Worm (Caenorhabditis elegans) whole organism, late embryonic: ENCODE results near the gene cts-1.

ENCODE experiments used
- C38D4.7 ChIP-seq: fragments of 200-800 bp; sonication (Bioruptor generic); optimal IDR thresholded peaks from 2 replicates; lab custom pipeline; 2018; ENCODE audit warnings: mild to moderate bottlenecking, missing genetic modification characterization, moderate library complexity, missing compliant biosample characterization
- T23F11.4 ChIP-seq: fragments of 200-800 bp; sonication (Bioruptor generic); optimal IDR thresholded peaks from 2 replicates; lab custom pipeline; 2018; ENCODE audit warnings: mild to moderate bottlenecking, missing genetic modification characterization, missing compliant biosample characterization
- Y22D7AL.16 ChIP-seq: sonication (generic microtip); optimal IDR thresholded peaks from 2 replicates; lab custom pipeline; 2016; ENCODE audit warnings: missing genetic modification characterization, missing compliant biosample characterization
- ceh-14 ChIP-seq: sonication (generic microtip); optimal IDR thresholded peaks from 2 replicates; lab custom pipeline; 2016; ENCODE audit warnings: missing genotype, missing genetic modification characterization, missing compliant biosample characterization
- ceh-18 ChIP-seq: sonication (generic microtip); optimal IDR thresholded peaks from 2 replicates; lab custom pipeline; 2016; ENCODE audit warnings: missing genetic modification characterization, missing compliant biosample characterization
- ceh-19 ChIP-seq: fragments of 200-800 bp; sonication (Bioruptor generic); optimal IDR thresholded peaks from 2 replicates; lab custom pipeline; 2018; ENCODE audit warnings: mild to moderate bottlenecking, missing genetic modification characterization, missing compliant biosample characterization
- ceh-22 ChIP-seq: sonication (generic microtip); optimal IDR thresholded peaks from 2 replicates; lab custom pipeline; 2017; ENCODE audit warnings: missing biosample characterization, missing genetic modification characterization
- ceh-6 ChIP-seq: fragments of 200-800 bp; sonication (Bioruptor generic); optimal IDR thresholded peaks from 2 replicates; lab custom pipeline; 2018; ENCODE audit warnings: mild to moderate bottlenecking, missing genetic modification characterization, missing compliant biosample characterization
- che-1 ChIP-seq: sonication (generic microtip); optimal IDR thresholded peaks from 2 replicates; lab custom pipeline; 2016; ENCODE audit warnings: mild to moderate bottlenecking, missing genetic modification characterization, missing compliant biosample characterization
- elt-2 ChIP-seq: sonication (generic microtip); optimal IDR thresholded peaks from 2 replicates; lab custom pipeline; 2016; ENCODE audit warnings: missing genetic modification reagents, missing genetic modification characterization, missing compliant biosample characterization
- elt-4 ChIP-seq: sonication (generic microtip); optimal IDR thresholded peaks from 2 replicates; lab custom pipeline; 2016; ENCODE audit warnings: missing genetic modification characterization, missing compliant biosample characterization
- ets-4 ChIP-seq: sonication (generic microtip); optimal IDR thresholded peaks from 2 replicates; lab custom pipeline; 2016; ENCODE audit warnings: missing genetic modification characterization, missing compliant biosample characterization
- eyg-1 ChIP-seq: sonication (generic microtip); optimal IDR thresholded peaks from 2 replicates; lab custom pipeline; 2016; ENCODE audit warnings: missing genotype, missing genetic modification characterization, missing compliant biosample characterization
- fkh-10 ChIP-seq: fragments of 150-350 bp; optimal IDR thresholded peaks from 2 replicates; lab custom pipeline; 2014; ENCODE audit warnings: missing biosample characterization, missing genetic modification reagents, missing genetic modification characterization
- fkh-6 ChIP-seq: sonication (generic microtip); optimal IDR thresholded peaks from 2 replicates; lab custom pipeline; 2016; ENCODE audit warnings: missing genetic modification characterization, missing compliant biosample characterization
- hlh-13 ChIP-seq: fragments of 200-800 bp; sonication (Bioruptor generic); optimal IDR thresholded peaks from 2 replicates; lab custom pipeline; 2018; ENCODE audit warnings: mild to moderate bottlenecking, missing genetic modification characterization, missing compliant biosample characterization
- hlh-15 ChIP-seq: sonication (generic microtip); optimal IDR thresholded peaks from 2 replicates; lab custom pipeline; 2016; ENCODE audit warnings: missing genetic modification characterization, missing compliant biosample characterization
- hlh-6 ChIP-seq: sonication (generic microtip); optimal IDR thresholded peaks from 2 replicates; lab custom pipeline; 2016; ENCODE audit warnings: missing genotype, missing genetic modification characterization, missing compliant biosample characterization
- hlh-8 ChIP-seq: sonication (generic microtip); optimal IDR thresholded peaks from 2 replicates; lab custom pipeline; 2016; ENCODE audit warnings: missing genotype, missing genetic modification characterization, missing compliant biosample characterization
- nfya-1 ChIP-seq: sonication (generic microtip); optimal IDR thresholded peaks from 2 replicates; lab custom pipeline; 2017; ENCODE audit warnings: missing genetic modification characterization, mild to moderate bottlenecking, missing compliant biosample characterization, antibody characterized with exemption, moderate library complexity
- nhr-232 ChIP-seq: sonication (generic microtip); optimal IDR thresholded peaks from 2 replicates; lab custom pipeline; 2016; ENCODE audit warnings: missing genetic modification characterization, missing compliant biosample characterization
- npax-4 ChIP-seq: sonication (generic microtip); optimal IDR thresholded peaks from 2 replicates; lab custom pipeline; 2016; ENCODE audit warnings: missing genetic modification characterization, missing compliant biosample characterization
- odd-2 ChIP-seq: sonication (generic microtip); optimal IDR thresholded peaks from 2 replicates; lab custom pipeline; 2017; ENCODE audit warnings: antibody characterized with exemption, mild to moderate bottlenecking, missing genetic modification characterization, missing compliant biosample characterization
- pat-9 ChIP-seq: fragments of 200-800 bp; sonication (Bioruptor generic); optimal IDR thresholded peaks from 2 replicates; lab custom pipeline; 2018; ENCODE audit warnings: mild to moderate bottlenecking, missing genetic modification characterization, moderate library complexity, missing compliant biosample characterization
- pha-4 ChIP-seq: fragments of 150-350 bp; optimal IDR thresholded peaks from 2 replicates; lab custom pipeline; 2018; ENCODE audit warnings: missing biosample characterization, missing genetic modification reagents, missing genetic modification characterization
- ref-2 ChIP-seq: sonication (generic microtip); optimal IDR thresholded peaks from 2 replicates; lab custom pipeline; 2016; ENCODE audit warnings: missing genetic modification characterization, missing compliant biosample characterization
- sox-4 ChIP-seq: sonication (generic microtip); optimal IDR thresholded peaks from 2 replicates; lab custom pipeline; 2017; ENCODE audit warnings: mild to moderate bottlenecking, missing genetic modification characterization, inconsistent platforms, missing compliant biosample characterization
- ttx-3 ChIP-seq: sonication (generic microtip); optimal IDR thresholded peaks from 2 replicates; lab custom pipeline; 2016; ENCODE audit warnings: missing genetic modification reagents, missing genetic modification characterization, missing compliant biosample characterization
- unc-42 ChIP-seq: sonication (generic microtip); optimal IDR thresholded peaks from 2 replicates; lab custom pipeline; 2016; ENCODE audit warnings: missing genotype, missing genetic modification characterization, missing compliant biosample characterization
- zip-5 ChIP-seq: sonication (generic microtip); optimal IDR thresholded peaks from 2 replicates; lab custom pipeline; 2016; ENCODE audit warnings: missing genetic modification characterization, missing compliant biosample characterization

The cts-1 gene

ce11 chrIII:10196796-10197195, 19.6 kb downstream of the cts-1 start:
- TF ChIP-seq sox-4 (tag; lab: Kevin White, UChicago), result no peak
- peak; percentile 82 for TF ChIP-seq elt-2 (tag; lab: Kevin White, UChicago)

ce11 chrIII:10195911-10196310, 20.5 kb downstream of the cts-1 start:
- TF ChIP-seq fkh-6 (tag; lab: Kevin White, UChicago), result no peak
- no peak for TF ChIP-seq zip-5 (tag; lab: Kevin White, UChicago)
- TF ChIP-seq pat-9 (tag; lab: Kevin White, UChicago), result no peak
- TF ChIP-seq ceh-14 (tag; lab: Kevin White, UChicago), result no peak
- no peak for TF ChIP-seq Y22D7AL.16 (tag; lab: Kevin White, UChicago)
- TF ChIP-seq che-1, result no peak
- TF ChIP-seq hlh-13 (GFP tag; lab: Kevin White, UChicago), result no peak
- TF ChIP-seq odd-2, result no peak
- no peak for TF ChIP-seq ceh-22 (tag; lab: Kevin White, UChicago)
- TF ChIP-seq, all 69 proteins: peak for 0

- peak; percentile 48 for TF ChIP-seq nfya-1 (tag; lab: Kevin White, UChicago)
- TF ChIP-seq eyg-1 (tag; lab: Kevin White, UChicago), result no peak
- no peak for TF ChIP-seq hlh-6 (tag; lab: Kevin White, UChicago)
Observed at ce11 chrIII:10194569-10194968, 21.9 kb downstream of the cts-1 start.

- TF ChIP-seq npax-4 (tag; lab: Kevin White, UChicago) (no peak), ceh-18 (tag; lab: Kevin White, UChicago) (no peak), ceh-19 (GFP tag; lab: Kevin White, UChicago) (no peak), fkh-10 (GFP tag; lab: Kevin White, UChicago) (no peak), hlh-6 (tag; lab: Kevin White, UChicago) (no peak), C38D4.7 (GFP tag; lab: Kevin White, UChicago) (no peak)
Observed at ce11 chrIII:10188912-10189311, 27.5 kb downstream of the cts-1 start, which contains the start of gene epac-1. Gene epac-1 (plus strand): TSS chrIII:10189212.

ce11 chrIII:10187840-10188239, 28.6 kb downstream of the cts-1 start:
- TF ChIP-seq ref-2 (tag; lab: Kevin White, UChicago) (no peak), unc-42 (tag; lab: Kevin White, UChicago) (peak; percentile 68)

- TF ChIP-seq ets-4 (tag; lab: Kevin White, UChicago) (no peak), T23F11.4 (GFP tag; lab: Kevin White, UChicago) (no peak), hlh-15 (tag; lab: Kevin White, UChicago) (no peak), nhr-232 (tag; lab: Kevin White, UChicago) (no peak), ref-2 (tag; lab: Kevin White, UChicago) (no peak), ttx-3 (no peak), ceh-6 (GFP tag; lab: Kevin White, UChicago) (no peak), hlh-8 (tag; lab: Kevin White, UChicago) (no peak), sox-4 (tag; lab: Kevin White, UChicago) (no peak), pha-4 (tag; lab: Kevin White, UChicago) (no peak), elt-4 (tag; lab: Kevin White, UChicago) (no peak)
Observed at ce11 chrIII:10186160-10186559, 30.3 kb downstream of the cts-1 start, which contains the start of gene unc-47. Gene unc-47 (minus strand): TSS chrIII:10186260.

- TF ChIP-seq odd-2, result no peak
- no peak for TF ChIP-seq eyg-1 (tag; lab: Kevin White, UChicago)
- no peak for TF ChIP-seq zip-5 (tag; lab: Kevin White, UChicago)
- TF ChIP-seq elt-4 (tag; lab: Kevin White, UChicago), result no peak
- no peak for TF ChIP-seq fkh-10 (GFP tag; lab: Kevin White, UChicago)
- no peak for TF ChIP-seq hlh-6 (tag; lab: Kevin White, UChicago)
- TF ChIP-seq pha-4 (tag; lab: Kevin White, UChicago), result no peak
Observed at ce11 chrIII:10181868-10182267, 34.6 kb downstream of the cts-1 start.
